Fruit fly (Drosophila melanogaster) S2 (cell line): ENCODE results near the gene CG32718.

ENCODE experiments used
- CG8478 ChIP-seq: fragments of >200 bp; optimal IDR thresholded peaks from 2 replicates; lab custom pipeline; 2018
- CTCF ChIP-seq, 2 experiments: fragments of >200 bp; optimal IDR thresholded peaks; 2 replicates each; lab custom pipeline; 2018

Gene CG32718

dm6 chrX:7825897-7826296 is 47.9 kb downstream of the CG32718 start, which contains the start of gene CARPA:
TSS of gene CARPA (plus strand) at chrX:7826197.
- no peak for TF ChIP-seq CTCF (optimal IDR thresholded peaks at IDR 0.05; lab: Kevin White, UChicago)
- no peak for TF ChIP-seq CG8478 (lab: Kevin White, UChicago)
